Fruit fly (Drosophila melanogaster) whole organism, pupa: ENCODE results near the gene CG3337.

Source experiments
- CG15710 ChIP-seq: fragments of 200-800 bp; sonication (Bioruptor generic); optimal IDR thresholded peaks from 2 replicates; lab custom pipeline; 2018; ENCODE audit warnings: missing biosample characterization, mild to moderate bottlenecking, missing genetic modification characterization, moderate library complexity
- CG32121 ChIP-seq: fragments of 200-800 bp; sonication (Bioruptor generic); IDR thresholded peaks from 2 replicates; pipeline ENCODE4 v1.3.6; 2022; ENCODE audit warnings: missing biosample characterization, missing genetic modification characterization
- CG9948 ChIP-seq: fragments of 200-800 bp; sonication (Bioruptor generic); optimal IDR thresholded peaks from 2 replicates; lab custom pipeline; 2018; ENCODE audit warnings: missing biosample characterization, mild to moderate bottlenecking, missing genetic modification characterization, moderate library complexity
- Ets98B ChIP-seq: fragments of 200-800 bp; sonication (Bioruptor generic); IDR thresholded peaks from 2 replicates; pipeline ENCODE4 v1.3.6; 2022; ENCODE audit warnings: missing biosample characterization, missing genetic modification characterization
- Pif1B ChIP-seq: fragments of 200-800 bp; sonication (Bioruptor generic); optimal IDR thresholded peaks from 3 replicates; lab custom pipeline; 2016; ENCODE audit warnings: missing biosample characterization, missing genetic modification characterization
- Snoo ChIP-seq: fragments of 200-800 bp; sonication (Bioruptor generic); optimal IDR thresholded peaks from 3 replicates; lab custom pipeline; 2017; ENCODE audit warnings: missing biosample characterization, mild to moderate bottlenecking, missing genetic modification characterization, inconsistent platforms

DNA sequence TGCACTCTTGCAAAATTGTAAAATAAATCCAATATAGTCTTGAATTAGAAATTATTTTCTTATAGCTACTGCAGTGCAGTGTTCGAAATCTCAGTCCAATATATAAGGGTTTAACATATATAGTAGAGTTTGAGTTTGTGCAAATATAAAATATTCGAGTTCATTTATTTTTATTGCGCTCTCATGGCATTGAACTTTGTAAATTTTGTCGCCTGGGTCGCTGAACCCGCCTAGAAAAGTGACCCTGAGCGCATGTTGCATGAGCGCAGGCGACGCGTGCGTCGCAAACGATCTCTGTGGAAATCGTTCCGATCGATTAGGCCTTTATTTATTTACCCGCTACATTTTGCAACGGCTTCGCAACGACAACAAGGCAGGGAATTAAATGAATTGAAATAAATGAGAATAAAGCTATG, 23.4 kb downstream of the CG3337 start:
- TF ChIP-seq Pif1B (GFP tag; lab: Kevin White, UChicago) (peak; percentile 63), Snoo (tag; lab: Kevin White, UChicago) (peak; percentile 14), CG15710 (peak; percentile 61), CG9948 (tag; lab: Kevin White, UChicago) (peak; percentile 65), CG32121 (GFP tag; lab: Robert Waterston, UW) (peak; percentile 57), Ets98B (GFP tag; lab: Robert Waterston, UW) (peak; percentile 53)
